Worm (Caenorhabditis elegans): ENCODE data around the gene sym-2.

The sym-2 gene

ce11 chrII:9178811-9179210 lies 9.5 kb downstream of the sym-2 start:
- TF ChIP-seq hlh-1 (tag; optimal IDR thresholded peaks at IDR 0.05), result no peak
- TF ChIP-seq nhr-237 (tag; optimal IDR thresholded peaks at IDR 0.05), result no peak
- no peak for TF ChIP-seq zip-8 (tag; optimal IDR thresholded peaks at IDR 0.05)
- no peak for TF ChIP-seq pha-4 (tag; optimal IDR thresholded peaks at IDR 0.05)
- TF ChIP-seq nhr-12 (tag; optimal IDR thresholded peaks at IDR 0.05), result no peak
- TF ChIP-seq M03D4.4 (tag; optimal IDR thresholded peaks at IDR 0.05), result no peak
- no peak for TF ChIP-seq blmp-1 (tag; optimal IDR thresholded peaks at IDR 0.05)
- TF ChIP-seq lin-13 (tag; optimal IDR thresholded peaks at IDR 0.05), result no peak
- no peak for TF ChIP-seq cnd-1 (tag; optimal IDR thresholded peaks at IDR 0.05)
- TF ChIP-seq ztf-11 (tag; optimal IDR thresholded peaks at IDR 0.05), result no peak
- no peak for TF ChIP-seq nhr-2 (tag; optimal IDR thresholded peaks at IDR 0.05)
- no peak for TF ChIP-seq snpc-4 (tag; optimal IDR thresholded peaks at IDR 0.05)

DNA sequence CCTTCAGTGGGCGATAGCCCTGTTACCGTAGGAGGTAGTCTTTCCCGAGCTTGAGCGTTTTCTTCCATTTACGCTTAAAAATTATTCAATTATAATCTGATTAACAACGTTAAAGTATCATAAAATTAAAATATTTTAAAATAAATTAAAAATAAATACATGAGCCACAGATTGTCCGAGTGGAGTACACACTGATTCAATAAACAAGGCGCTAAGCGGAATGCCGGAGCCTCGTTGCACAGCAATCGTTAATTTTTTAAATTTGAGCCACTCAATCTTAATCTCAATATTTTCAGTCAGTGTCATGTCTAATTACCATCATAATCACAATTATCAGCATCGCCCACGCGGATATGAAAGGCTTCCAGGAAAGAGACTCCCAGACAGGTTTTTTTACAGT lies 11.2 kb downstream of the sym-2 start, which contains the start of the genes sec-5 and pir-1:
sec-5 (minus strand) TSS at position 73 of the 400 bp plus-strand sequence.
pir-1 (plus strand) TSS at position 221 of the 400 bp plus-strand sequence.
- TF ChIP-seq lin-13 (tag; optimal IDR thresholded peaks at IDR 0.05) (peak; percentile 25), lsy-2 (tag; optimal IDR thresholded peaks at IDR 0.05) (peak; percentile 10), mep-1 (tag; optimal IDR thresholded peaks at IDR 0.05) (peak; percentile 42), ces-1 (GFP tag; optimal IDR thresholded peaks at IDR 0.05) (peak; percentile 82), elt-3 (tag; optimal IDR thresholded peaks at IDR 0.05) (no peak), nhr-12 (tag; optimal IDR thresholded peaks at IDR 0.05) (no peak), ceh-43 (GFP tag; optimal IDR thresholded peaks at IDR 0.05) (peak; percentile 38)

DNA sequence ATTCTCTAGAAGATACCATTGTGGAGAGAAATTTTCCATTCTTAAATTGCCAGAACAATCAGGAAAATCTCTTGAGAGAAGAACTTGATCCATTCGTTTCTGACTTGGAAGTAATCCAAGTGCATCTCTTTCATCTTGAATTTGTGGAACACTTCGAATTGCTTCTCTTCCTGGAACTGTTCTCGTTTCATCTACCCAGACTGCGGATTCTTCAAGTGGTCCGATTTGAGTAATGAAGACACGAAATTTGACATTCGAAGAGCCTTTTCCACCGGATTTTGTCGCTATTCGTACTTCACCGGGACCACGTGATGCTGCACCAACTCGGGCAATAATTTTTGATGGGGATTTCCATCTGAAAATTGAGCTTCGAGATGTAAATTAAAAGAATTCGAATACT lies 11.8 kb downstream of the sym-2 start:
- TF ChIP-seq lin-13 (tag; optimal IDR thresholded peaks at IDR 0.05) (no peak), mls-2 (tag; optimal IDR thresholded peaks at IDR 0.05) (no peak), hlh-1 (tag; optimal IDR thresholded peaks at IDR 0.05) (no peak), ceh-43 (GFP tag; optimal IDR thresholded peaks at IDR 0.05) (no peak), drap-1 (GFP tag; optimal IDR thresholded peaks at IDR 0.05) (no peak), ham-2 (GFP tag; optimal IDR thresholded peaks at IDR 0.05) (no peak), ces-1 (GFP tag; optimal IDR thresholded peaks at IDR 0.05) (no peak), sem-2 (GFP tag; optimal IDR thresholded peaks at IDR 0.05) (no peak), mep-1 (tag; optimal IDR thresholded peaks at IDR 0.05) (no peak), ceh-39 (tag; optimal IDR thresholded peaks at IDR 0.05) (no peak), nhr-237 (tag; optimal IDR thresholded peaks at IDR 0.05) (no peak), unc-62 (GFP tag; optimal IDR thresholded peaks at IDR 0.05) (no peak), mab-5 (tag; optimal IDR thresholded peaks at IDR 0.05) (no peak), elt-3 (tag; optimal IDR thresholded peaks at IDR 0.05) (no peak), nhr-2 (tag; optimal IDR thresholded peaks at IDR 0.05) (no peak), elt-1 (tag; optimal IDR thresholded peaks at IDR 0.05; ENCODE audit: borderline replicate concordance, insufficient read depth) (no peak)

- TF ChIP-seq elt-1 (tag; optimal IDR thresholded peaks at IDR 0.05; ENCODE audit: borderline replicate concordance, insufficient read depth), result no peak
- no peak for TF ChIP-seq mls-2 (tag; optimal IDR thresholded peaks at IDR 0.05)
- TF ChIP-seq flh-1 (GFP tag; optimal IDR thresholded peaks at IDR 0.05), result no peak
- TF ChIP-seq hlh-1 (tag; optimal IDR thresholded peaks at IDR 0.05), result no peak
- TF ChIP-seq ceh-43 (GFP tag; optimal IDR thresholded peaks at IDR 0.05), result no peak
- TF ChIP-seq M03D4.4 (tag; optimal IDR thresholded peaks at IDR 0.05), result no peak
- TF ChIP-seq nhr-237 (tag; optimal IDR thresholded peaks at IDR 0.05), result no peak
- TF ChIP-seq ztf-11 (tag; optimal IDR thresholded peaks at IDR 0.05), result no peak
- TF ChIP-seq mep-1 (tag; optimal IDR thresholded peaks at IDR 0.05), result no peak
- no peak for TF ChIP-seq ceh-83 (GFP tag; optimal IDR thresholded peaks at IDR 0.05)
- TF ChIP-seq pha-4 (tag; optimal IDR thresholded peaks at IDR 0.05), result no peak
- no peak for TF ChIP-seq tbx-8 (GFP tag; optimal IDR thresholded peaks at IDR 0.05)
- no peak for TF ChIP-seq zip-8 (tag; optimal IDR thresholded peaks at IDR 0.05)
- no peak for TF ChIP-seq cnd-1 (tag; optimal IDR thresholded peaks at IDR 0.05)
- no peak for TF ChIP-seq nhr-28 (tag; optimal IDR thresholded peaks at IDR 0.05)
- no peak for TF ChIP-seq lin-32 (GFP tag; optimal IDR thresholded peaks at IDR 0.05)
- no peak for TF ChIP-seq nhr-2 (tag; optimal IDR thresholded peaks at IDR 0.05)
- no peak for TF ChIP-seq unc-120 (tag; optimal IDR thresholded peaks at IDR 0.05; ENCODE audit: poor library complexity, severe bottlenecking)
Measured at ce11 chrII:9173471-9173870, 14.8 kb downstream of the sym-2 start.

ce11 chrII:9172849-9173248 lies 15.4 kb downstream of the sym-2 start, which contains the start of gene T23G7.2:
TSS of gene T23G7.2 (minus strand) at chrII:9172949.
- TF ChIP-seq ham-2 (GFP tag; optimal IDR thresholded peaks at IDR 0.05), result no peak
- no peak for TF ChIP-seq nhr-28 (tag; optimal IDR thresholded peaks at IDR 0.05)
- no peak for TF ChIP-seq mls-2 (tag; optimal IDR thresholded peaks at IDR 0.05)
- TF ChIP-seq bed-3 (GFP tag; optimal IDR thresholded peaks at IDR 0.05), result no peak
- TF ChIP-seq unc-120 (tag; optimal IDR thresholded peaks at IDR 0.05; ENCODE audit: poor library complexity, severe bottlenecking), result no peak
- no peak for TF ChIP-seq zip-8 (tag; optimal IDR thresholded peaks at IDR 0.05)
- no peak for TF ChIP-seq drap-1 (GFP tag; optimal IDR thresholded peaks at IDR 0.05)
- TF ChIP-seq unc-39 (tag; optimal IDR thresholded peaks at IDR 0.05), result no peak
- TF ChIP-seq lin-13 (tag; optimal IDR thresholded peaks at IDR 0.05), result no peak
- no peak for TF ChIP-seq ztf-11 (tag; optimal IDR thresholded peaks at IDR 0.05)
- TF ChIP-seq ces-1 (GFP tag; optimal IDR thresholded peaks at IDR 0.05), result no peak
- TF ChIP-seq lin-32 (GFP tag; optimal IDR thresholded peaks at IDR 0.05), result no peak

Measured in whole organism, mixed stage, embryonic.